Worm (Caenorhabditis elegans): Measurements from ENCODE around the gene K02E2.1.

Gene K02E2.1

DNA sequence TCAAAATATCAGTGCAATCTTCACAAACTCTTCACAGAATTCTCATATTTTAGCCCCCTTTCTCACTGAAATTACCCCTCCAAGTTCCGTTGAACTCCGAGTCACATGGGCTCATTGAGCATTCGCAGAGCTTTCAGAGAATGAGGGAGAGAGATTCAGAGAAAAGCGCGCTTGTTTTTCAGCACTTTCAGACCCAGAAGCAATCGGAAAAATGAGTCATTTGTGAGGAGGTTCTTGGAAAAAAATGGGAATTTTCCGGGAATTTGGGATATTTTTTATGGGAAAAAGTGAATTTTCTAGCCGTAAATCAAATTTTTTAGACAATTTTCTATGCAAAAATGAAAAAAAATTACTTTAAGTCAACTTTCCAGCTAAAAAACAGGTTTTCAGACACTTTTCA is 51.5 kb downstream of the K02E2.1 start:
- peak in 1 of 2 experiments; percentile 29 for TF ChIP-seq lsy-2 (tag; optimal IDR thresholded peaks at IDR 0.05)
- no peak for TF ChIP-seq F49E8.2 (tag; optimal IDR thresholded peaks at IDR 0.05; ENCODE audit: borderline replicate concordance)
- peak; percentile 62 for TF ChIP-seq aha-1 (tag)
- TF ChIP-seq nhr-11 (tag; optimal IDR thresholded peaks at IDR 0.05): peak; percentile 74
- TF ChIP-seq nhr-41 (GFP tag; IDR thresholded peaks at IDR 0.05): no peak
- TF ChIP-seq nhr-76 (tag; optimal IDR thresholded peaks at IDR 0.05): no peak
- TF ChIP-seq egl-43 (GFP tag; IDR thresholded peaks at IDR 0.05): peak; percentile 51; the same call in 1 of the 2 replicates
- no peak for TF ChIP-seq ZK546.5 (tag; optimal IDR thresholded peaks at IDR 0.05)
- no peak for TF ChIP-seq F10B5.3 (tag; optimal IDR thresholded peaks at IDR 0.05)
- no peak for TF ChIP-seq Y105C5A.15 (GFP tag; IDR thresholded peaks at IDR 0.05)
